Worm (Caenorhabditis elegans): Measurements from ENCODE around the gene T27E4.7.

T27E4.7 gene

ce11 chrV:9076273-9076672 lies at the start of gene T27E4.7:
Gene T27E4.7 (minus strand): TSS chrV:9076322.
- TF ChIP-seq nhr-67 (tag; optimal IDR thresholded peaks at IDR 0.05), result no peak
- TF ChIP-seq elt-2 (tag; optimal IDR thresholded peaks at IDR 0.05), result peak; percentile 6
- peak; percentile 2 for TF ChIP-seq ama-1 (optimal IDR thresholded peaks at IDR 0.05)
- TF ChIP-seq ztf-4 (tag; optimal IDR thresholded peaks at IDR 0.05), result no peak
- TF ChIP-seq sea-2 (GFP tag; optimal IDR thresholded peaks at IDR 0.05), result no peak
- peak; percentile 26 for TF ChIP-seq pha-4 (tag; optimal IDR thresholded peaks at IDR 0.05)
- TF ChIP-seq unc-39 (tag; optimal IDR thresholded peaks at IDR 0.05), result no peak
- TF ChIP-seq ZK546.5 (tag; optimal IDR thresholded peaks at IDR 0.05), result no peak
- TF ChIP-seq nhr-23 (tag; optimal IDR thresholded peaks at IDR 0.05), result no peak
- no peak for TF ChIP-seq eor-1 (tag; optimal IDR thresholded peaks at IDR 0.05)
- no peak for TF ChIP-seq skn-1 (tag; optimal IDR thresholded peaks at IDR 0.05)
- no peak for TF ChIP-seq fos-1 (tag; optimal IDR thresholded peaks at IDR 0.05)
- TF ChIP-seq nhr-12 (tag; optimal IDR thresholded peaks at IDR 0.05), result no peak

- no peak for TF ChIP-seq nhr-23 (tag; optimal IDR thresholded peaks at IDR 0.05)
Measured at ce11 chrV:9125345-9125744, 49.2 kb upstream of the T27E4.7 start, which contains the start of gene F21C10.5. Gene F21C10.5 (plus strand): TSS chrV:9125645.

- TF ChIP-seq snpc-4 (tag; optimal IDR thresholded peaks at IDR 0.05) (no peak), fos-1 (tag; optimal IDR thresholded peaks at IDR 0.05) (no peak), nhr-23 (tag; optimal IDR thresholded peaks at IDR 0.05) (no peak), fkh-2 (tag; optimal IDR thresholded peaks at IDR 0.05) (no peak)
Measured at ce11 chrV:9124180-9124579, 48.1 kb upstream of the T27E4.7 start, which contains the start of gene F21C10.6. Gene F21C10.6 (plus strand): TSS chrV:9124480.

ce11 chrV:9123186-9123585 lies 47.1 kb upstream of the T27E4.7 start, which contains the start of gene F21C10.11:
Gene F21C10.11 (plus strand): TSS chrV:9123486.
- TF ChIP-seq pqm-1 (tag; optimal IDR thresholded peaks at IDR 0.05) (peak; percentile 26), nhr-23 (tag; optimal IDR thresholded peaks at IDR 0.05) (no peak), lin-15B (tag; optimal IDR thresholded peaks at IDR 0.05) (no peak), ceh-9 (tag; optimal IDR thresholded peaks at IDR 0.05) (no peak), mdl-1 (tag; optimal IDR thresholded peaks at IDR 0.05) (no peak), jun-1 (tag; optimal IDR thresholded peaks at IDR 0.05) (no peak), tbx-2 (tag; optimal IDR thresholded peaks at IDR 0.05) (no peak)

ce11 chrV:9122004-9122403 lies 45.9 kb upstream of the T27E4.7 start, which contains the start of gene F21C10.13:
Gene F21C10.13 (plus strand): TSS chrV:9122304.
- TF ChIP-seq unc-39 (tag; optimal IDR thresholded peaks at IDR 0.05) (no peak), elt-2 (tag; optimal IDR thresholded peaks at IDR 0.05) (no peak), zag-1 (tag; optimal IDR thresholded peaks at IDR 0.05) (no peak)

ce11 chrV:9112467-9112866 lies 36.3 kb upstream of the T27E4.7 start, which contains the start of gene F21C10.7:
Gene F21C10.7 (plus strand): TSS chrV:9112767.
- TF ChIP-seq fkh-2 (tag; optimal IDR thresholded peaks at IDR 0.05) (no peak), ceh-82 (tag; optimal IDR thresholded peaks at IDR 0.05) (no peak), elt-3 (tag; optimal IDR thresholded peaks at IDR 0.05) (no peak), lin-15B (tag; optimal IDR thresholded peaks at IDR 0.05) (no peak), nhr-43 (tag; optimal IDR thresholded peaks at IDR 0.05; ENCODE audit: poor library complexity, severe bottlenecking) (no peak), zag-1 (tag; optimal IDR thresholded peaks at IDR 0.05) (no peak), nhr-12 (tag; optimal IDR thresholded peaks at IDR 0.05) (no peak), mdl-1 (tag; optimal IDR thresholded peaks at IDR 0.05) (no peak), nhr-67 (tag; optimal IDR thresholded peaks at IDR 0.05) (no peak), eor-1 (tag; optimal IDR thresholded peaks at IDR 0.05) (no peak), lsy-12 (tag; optimal IDR thresholded peaks at IDR 0.05) (no peak), hmg-11 (tag; optimal IDR thresholded peaks at IDR 0.05) (no peak), elt-2 (tag; optimal IDR thresholded peaks at IDR 0.05) (no peak), daf-12 (tag; optimal IDR thresholded peaks at IDR 0.05) (no peak), tbx-2 (tag; optimal IDR thresholded peaks at IDR 0.05) (no peak), skn-1 (tag; optimal IDR thresholded peaks at IDR 0.05) (no peak), unc-62 (GFP tag; optimal IDR thresholded peaks at IDR 0.05) (no peak), nhr-77 (tag; optimal IDR thresholded peaks at IDR 0.05) (no peak), fos-1 (tag; optimal IDR thresholded peaks at IDR 0.05) (no peak)

ce11 chrV:9111957-9112356 lies 35.8 kb upstream of the T27E4.7 start:
- TF ChIP-seq nhr-77 (tag; optimal IDR thresholded peaks at IDR 0.05), result no peak
- no peak for TF ChIP-seq nhr-76 (tag; optimal IDR thresholded peaks at IDR 0.05)
- no peak for TF ChIP-seq ceh-28 (tag; optimal IDR thresholded peaks at IDR 0.05)
- TF ChIP-seq fos-1 (tag; optimal IDR thresholded peaks at IDR 0.05), result no peak
- no peak for TF ChIP-seq nhr-67 (tag; optimal IDR thresholded peaks at IDR 0.05)
- TF ChIP-seq ama-1 (optimal IDR thresholded peaks at IDR 0.05), result no peak
- TF ChIP-seq jun-1 (tag; optimal IDR thresholded peaks at IDR 0.05), result no peak
- TF ChIP-seq elt-2 (tag; optimal IDR thresholded peaks at IDR 0.05), result no peak
- TF ChIP-seq ztf-11 (tag; optimal IDR thresholded peaks at IDR 0.05), result no peak
- no peak for TF ChIP-seq lsy-12 (tag; optimal IDR thresholded peaks at IDR 0.05)
- no peak for TF ChIP-seq nhr-23 (tag; optimal IDR thresholded peaks at IDR 0.05)
